Worm (Caenorhabditis elegans) whole organism, midembryonic: ENCODE measurements around the gene Y54G2A.77.

ENCODE experiments used
- T22C8.4 ChIP-seq: fragments of 200-800 bp; sonication (Bioruptor generic); IDR thresholded peaks from 2 replicates; pipeline ENCODE4 v1.3.6; 2022; ENCODE audit warnings: missing genetic modification characterization, missing compliant biosample characterization
- cog-1 ChIP-seq: sonication (generic microtip); optimal IDR thresholded peaks from 2 replicates; lab custom pipeline; 2016; ENCODE audit warnings: missing genetic modification characterization, missing compliant biosample characterization
- flt-1 ChIP-seq: fragments of 200-800 bp; sonication (Bioruptor generic); IDR thresholded peaks from 2 replicates; pipeline ENCODE4 v1.3.6; 2022; ENCODE audit warnings: missing genetic modification characterization, missing compliant biosample characterization
- klf-2 ChIP-seq: fragments of 200-800 bp; sonication (Bioruptor generic); conservative IDR thresholded peaks from 2 replicates; pipeline ENCODE4 v1.3.6; 2022; ENCODE audit warnings: missing genetic modification reagents, missing genetic modification characterization, missing compliant biosample characterization
- med-1 ChIP-seq: sonication (generic microtip); optimal IDR thresholded peaks from 2 replicates; lab custom pipeline; 2017; ENCODE audit warnings: missing genetic modification characterization, mild to moderate bottlenecking, missing compliant biosample characterization, antibody characterized with exemption, missing genetic modification reagents; ENCODE audit not compliant: insufficient read depth
- ref-1 ChIP-seq: fragments of 200-800 bp; sonication (Bioruptor generic); conservative IDR thresholded peaks from 2 replicates; pipeline ENCODE4 v1.3.6; 2022; ENCODE audit warnings: missing genetic modification reagents, missing genetic modification characterization, missing compliant biosample characterization
- tab-1 ChIP-seq: fragments of 200-800 bp; sonication (Bioruptor generic); IDR thresholded peaks from 2 replicates; pipeline ENCODE4 v1.3.6; 2022; ENCODE audit warnings: missing genetic modification characterization, missing compliant biosample characterization
- ztf-23 ChIP-seq: fragments of 200-800 bp; sonication (Bioruptor generic); IDR thresholded peaks from 2 replicates; pipeline ENCODE4 v1.3.6; 2022; ENCODE audit warnings: missing genetic modification reagents, missing genetic modification characterization, missing compliant biosample characterization
- ztf-29 ChIP-seq: fragments of 200-800 bp; sonication (Bioruptor generic); IDR thresholded peaks from 2 replicates; pipeline ENCODE4 v1.3.6; 2022; ENCODE audit warnings: missing genetic modification reagents, missing genetic modification characterization, missing compliant biosample characterization

The Y54G2A.77 gene

ce11 chrIV:2742470-2743044, 19.9 kb upstream of the Y54G2A.77 start, which contains the start of gene nhr-277:
Gene nhr-277 (plus strand): TSS chrIV:2742994.
- TF ChIP-seq T22C8.4 (GFP tag; lab: Robert Waterston, UW) (no peak), ztf-23 (no peak), flt-1 (GFP tag; lab: Robert Waterston, UW) (no peak), tab-1 (GFP tag; lab: Robert Waterston, UW) (no peak), ref-1 (no peak), cog-1 (tag; lab: Kevin White, UChicago) (no peak), klf-2 (GFP tag; lab: Robert Waterston, UW) (no peak), ztf-29 (GFP tag; lab: Robert Waterston, UW) (no peak), med-1 (GFP tag; lab: Kevin White, UChicago) (no peak)

ce11 chrIV:2747385-2748007, 15.0 kb upstream of the Y54G2A.77 start:
- TF ChIP-seq ref-1 = no peak
- TF ChIP-seq ztf-23 = no peak
- TF ChIP-seq ztf-29 (GFP tag; lab: Robert Waterston, UW) = no peak
- no peak for TF ChIP-seq tab-1 (GFP tag; lab: Robert Waterston, UW)
- TF ChIP-seq flt-1 (GFP tag; lab: Robert Waterston, UW) = no peak
- TF ChIP-seq T22C8.4 (GFP tag; lab: Robert Waterston, UW) = no peak
- TF ChIP-seq med-1 (GFP tag; lab: Kevin White, UChicago) = no peak
- TF ChIP-seq cog-1 (tag; lab: Kevin White, UChicago) = no peak
- TF ChIP-seq klf-2 (GFP tag; lab: Robert Waterston, UW) = no peak

ce11 chrIV:2748863-2749451, 13.5 kb upstream of the Y54G2A.77 start:
- TF ChIP-seq klf-2 (GFP tag; lab: Robert Waterston, UW) (no peak), T22C8.4 (GFP tag; lab: Robert Waterston, UW) (no peak), ztf-23 (no peak), flt-1 (GFP tag; lab: Robert Waterston, UW) (no peak), med-1 (GFP tag; lab: Kevin White, UChicago) (no peak), cog-1 (tag; lab: Kevin White, UChicago) (no peak)

ce11 chrIV:2750607-2751006, 11.9 kb upstream of the Y54G2A.77 start:
- no peak for TF ChIP-seq med-1 (GFP tag; lab: Kevin White, UChicago)
- TF ChIP-seq cog-1 (tag; lab: Kevin White, UChicago) = no peak
- no peak for TF ChIP-seq ref-1
- TF ChIP-seq flt-1 (GFP tag; lab: Robert Waterston, UW) = no peak

- TF ChIP-seq klf-2 (GFP tag; lab: Robert Waterston, UW) = no peak
- no peak for TF ChIP-seq ztf-29 (GFP tag; lab: Robert Waterston, UW)
- no peak for TF ChIP-seq cog-1 (tag; lab: Kevin White, UChicago)
- TF ChIP-seq ztf-23 = no peak
- TF ChIP-seq T22C8.4 (GFP tag; lab: Robert Waterston, UW) = no peak
- TF ChIP-seq ref-1 = no peak
- no peak for TF ChIP-seq tab-1 (GFP tag; lab: Robert Waterston, UW)
- no peak for TF ChIP-seq med-1 (GFP tag; lab: Kevin White, UChicago)
- TF ChIP-seq flt-1 (GFP tag; lab: Robert Waterston, UW) = no peak
Measured at ce11 chrIV:2751568-2751967, 10.9 kb upstream of the Y54G2A.77 start, which contains the start of gene Y54G2A.41. Gene Y54G2A.41 (plus strand): TSS chrIV:2751868.

ce11 chrIV:2753541-2753940, 8.9 kb upstream of the Y54G2A.77 start:
- TF ChIP-seq klf-2 (GFP tag; lab: Robert Waterston, UW) = no peak
- no peak for TF ChIP-seq flt-1 (GFP tag; lab: Robert Waterston, UW)
- TF ChIP-seq ztf-23 = no peak
- TF ChIP-seq tab-1 (GFP tag; lab: Robert Waterston, UW) = no peak
- TF ChIP-seq ref-1 = no peak
- TF ChIP-seq T22C8.4 (GFP tag; lab: Robert Waterston, UW) = no peak

- TF ChIP-seq flt-1 (GFP tag; lab: Robert Waterston, UW) = peak; percentile 71
Measured at ce11 chrIV:2756073-2756472, 6.4 kb upstream of the Y54G2A.77 start.

ce11 chrIV:2758079-2758478, 4.4 kb upstream of the Y54G2A.77 start:
- TF ChIP-seq T22C8.4 (GFP tag; lab: Robert Waterston, UW) = no peak
- TF ChIP-seq tab-1 (GFP tag; lab: Robert Waterston, UW) = no peak
- TF ChIP-seq cog-1 (tag; lab: Kevin White, UChicago) = no peak
- no peak for TF ChIP-seq ref-1
- TF ChIP-seq med-1 (GFP tag; lab: Kevin White, UChicago) = no peak
- TF ChIP-seq ztf-23 = no peak
- TF ChIP-seq klf-2 (GFP tag; lab: Robert Waterston, UW) = no peak
- no peak for TF ChIP-seq ztf-29 (GFP tag; lab: Robert Waterston, UW)
- no peak for TF ChIP-seq flt-1 (GFP tag; lab: Robert Waterston, UW)

ce11 chrIV:2759163-2759562, 3.3 kb upstream of the Y54G2A.77 start, which contains the start of gene Y54G2A.38:
Gene Y54G2A.38 (plus strand): TSS chrIV:2759463.
- TF ChIP-seq klf-2 (GFP tag; lab: Robert Waterston, UW) (no peak), ztf-23 (no peak)

ce11 chrIV:2761477-2761876, 1.0 kb upstream of the Y54G2A.77 start:
- TF ChIP-seq med-1 (GFP tag; lab: Kevin White, UChicago) (no peak), ztf-23 (no peak), T22C8.4 (GFP tag; lab: Robert Waterston, UW) (no peak), ref-1 (no peak), cog-1 (tag; lab: Kevin White, UChicago) (no peak), ztf-29 (GFP tag; lab: Robert Waterston, UW) (no peak), tab-1 (GFP tag; lab: Robert Waterston, UW) (no peak), flt-1 (GFP tag; lab: Robert Waterston, UW) (no peak), klf-2 (GFP tag; lab: Robert Waterston, UW) (no peak)
